Worm (Caenorhabditis elegans) whole organism, L3 larva: Measurements from ENCODE around the gene Y54G11A.9.

Source experiments
- ceh-16 ChIP-seq: sonication (generic microtip); optimal IDR thresholded peaks from 2 replicates; lab custom pipeline; 2017; ENCODE audit warnings: missing biosample characterization, missing genetic modification characterization
- ceh-82 ChIP-seq: fragments of 150-350 bp; optimal IDR thresholded peaks from 2 replicates; lab custom pipeline; 2014; ENCODE audit warnings: missing biosample characterization, missing genetic modification characterization
- elt-1 ChIP-seq: fragments of 150-350 bp; optimal IDR thresholded peaks from 2 replicates; lab custom pipeline; 2014; ENCODE audit warnings: missing biosample characterization, missing genetic modification characterization
- nhr-237 ChIP-seq: fragments of 150-350 bp; optimal IDR thresholded peaks from 2 replicates; lab custom pipeline; 2014; ENCODE audit warnings: missing biosample characterization, missing genetic modification characterization
- nhr-28 ChIP-seq: fragments of 150-350 bp; optimal IDR thresholded peaks from 2 replicates; lab custom pipeline; 2014; ENCODE audit warnings: missing biosample characterization, missing genetic modification characterization
- tbx-2 ChIP-seq: sonication (generic microtip); optimal IDR thresholded peaks from 2 replicates; lab custom pipeline; 2016; ENCODE audit warnings: mild to moderate bottlenecking, missing genetic modification characterization, missing compliant biosample characterization

DNA sequence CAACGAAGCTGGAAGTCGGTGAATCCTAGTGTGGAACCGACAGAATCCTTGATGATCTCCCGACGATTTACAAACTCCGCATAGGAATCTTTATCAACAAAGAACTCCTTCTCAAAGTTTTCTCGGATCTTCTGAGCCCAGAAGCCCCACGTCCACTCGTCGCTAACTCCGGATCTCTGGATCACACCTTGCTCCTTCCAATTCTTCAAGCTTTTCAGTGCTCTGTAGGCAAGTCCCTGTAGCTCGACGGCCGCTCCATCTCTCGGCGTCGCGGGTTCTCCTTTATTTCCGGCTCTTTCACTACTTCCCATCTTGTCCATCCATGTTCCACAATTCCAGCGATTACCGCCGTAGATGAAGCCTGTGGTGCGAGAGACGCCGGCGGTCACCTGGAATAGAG lies 5.1 kb upstream of the Y54G11A.9 start:
- no peak for TF ChIP-seq elt-1
- TF ChIP-seq nhr-28 (tag; lab: Kevin White, UChicago) = no peak
- TF ChIP-seq nhr-237 = no peak
- TF ChIP-seq ceh-16 = no peak
- no peak for TF ChIP-seq tbx-2 (tag; lab: Kevin White, UChicago)
- no peak for TF ChIP-seq ceh-82 (tag; lab: Kevin White, UChicago)
